Fruit fly (Drosophila melanogaster): ENCODE results near the gene muc.

The muc gene

DNA sequence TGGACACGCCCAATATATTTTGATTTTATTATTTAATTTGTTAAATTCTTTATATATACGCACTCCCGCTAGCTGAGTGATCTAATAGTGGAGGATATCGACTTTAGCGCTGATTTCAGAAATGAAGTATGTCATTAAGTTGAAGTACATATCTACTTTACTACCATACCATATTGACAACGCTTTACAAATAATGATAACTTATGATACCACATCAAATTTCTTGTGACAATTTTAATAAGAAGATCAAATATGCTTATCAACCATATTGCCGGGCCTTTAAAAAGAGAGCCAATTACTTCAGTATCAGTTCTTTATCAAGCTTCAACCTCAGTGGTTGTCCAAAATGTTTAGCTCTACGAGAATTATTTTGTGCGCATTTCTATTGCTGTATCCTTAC, 16.1 kb upstream of the muc start, which contains the start of gene CG15818:
Gene CG15818, plus strand, starts transcription at position 301 of the 400 bp plus-strand sequence.
- no peak for TF ChIP-seq shn (GFP tag; optimal IDR thresholded peaks at IDR 0.05)
- TF ChIP-seq Side (GFP tag; optimal IDR thresholded peaks at IDR 0.05), result no peak

DNA sequence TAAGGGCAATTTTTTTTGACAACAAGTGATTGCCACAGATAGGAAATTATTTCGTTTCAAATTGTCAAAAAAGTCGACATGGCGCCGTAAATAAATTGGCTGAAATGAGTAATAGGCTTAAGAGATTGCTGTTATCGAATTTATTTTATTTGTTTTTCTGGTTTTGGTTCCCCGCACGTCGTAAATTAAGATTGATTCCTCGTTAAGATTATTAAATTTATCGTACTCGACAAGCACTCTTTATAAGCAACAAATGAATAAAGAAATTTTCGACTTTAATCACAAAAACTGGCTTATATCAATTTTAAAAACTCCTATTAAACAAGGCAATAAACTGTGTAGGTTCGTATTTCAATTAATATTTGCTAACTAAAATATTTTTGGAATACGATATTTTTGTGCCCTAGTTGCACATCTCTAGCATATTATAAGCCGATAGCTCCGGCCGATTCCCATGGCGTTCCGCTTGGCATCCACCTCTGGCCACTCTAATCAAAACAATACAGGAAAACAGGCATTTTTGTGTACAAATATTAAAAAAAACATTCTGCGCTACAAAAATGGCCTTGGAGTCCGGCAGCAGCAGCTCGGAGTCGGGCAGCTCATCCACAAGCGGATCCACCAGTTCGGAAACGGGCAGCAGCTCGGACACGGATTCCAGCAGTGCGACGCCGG, 14.6 kb upstream of the muc start, which contains the start of gene chm:
Gene chm, plus strand, starts transcription at position 471 of the 675 bp plus-strand sequence.
- TF ChIP-seq HLH3B (GFP tag; IDR thresholded peaks at IDR 0.05) (0 out of 2 replicates have a peak, but pooled peaks have one; percentile 4), CG1832 (GFP tag; optimal IDR thresholded peaks at IDR 0.05) (no peak), HLH4C (GFP tag; IDR thresholded peaks at IDR 0.05; ENCODE audit: partially characterized antibody) (peak; percentile 71), pum (GFP tag; optimal IDR thresholded peaks at IDR 0.05) (peak; percentile 3), Xbp1 (GFP tag; optimal IDR thresholded peaks at IDR 0.05) (peak; percentile 49), CG10147 (GFP tag; optimal IDR thresholded peaks at IDR 0.05) (no peak), CG4328 (GFP tag; optimal IDR thresholded peaks at IDR 0.05) (no peak), zfh2 (GFP tag; optimal IDR thresholded peaks at IDR 0.05) (peak; percentile 59), CG2889 (GFP tag; IDR thresholded peaks at IDR 0.05) (0 out of 3 replicates have a peak, but pooled peaks have one; percentile 11), zen2 (GFP tag; IDR thresholded peaks at IDR 0.05; ENCODE audit: partially characterized antibody) (peak; percentile 85), trem (tag; optimal IDR thresholded peaks at IDR 0.05) (peak; percentile 52), trh (GFP tag; optimal IDR thresholded peaks at IDR 0.05) (no peak), CG11093 (GFP tag; IDR thresholded peaks at IDR 0.05) (no peak), HLH54F (GFP tag; optimal IDR thresholded peaks at IDR 0.05) (peak; percentile 54), inv (GFP tag; IDR thresholded peaks at IDR 0.05; ENCODE audit: partially characterized antibody) (peak; percentile 82), CG3838 (GFP tag; optimal IDR thresholded peaks at IDR 0.05) (no peak), Lhr (GFP tag; optimal IDR thresholded peaks at IDR 0.05) (peak; percentile 6), ftz-f1 (GFP tag; optimal IDR thresholded peaks at IDR 0.05) (peak; percentile 8), tin (GFP tag; optimal IDR thresholded peaks at IDR 0.05) (peak; percentile 38), odd (GFP tag; optimal IDR thresholded peaks at IDR 0.05) (no peak), Dad (GFP tag; optimal IDR thresholded peaks at IDR 0.05) (no peak), jumu (GFP tag; optimal IDR thresholded peaks at IDR 0.05) (peak; percentile 43), CG15514 (GFP tag; optimal IDR thresholded peaks at IDR 0.05) (peak; percentile 46), pzg (GFP tag; optimal IDR thresholded peaks at IDR 0.05) (peak; percentile 80), sug (tag; optimal IDR thresholded peaks at IDR 0.05) (peak; percentile 37), sna (GFP tag; IDR thresholded peaks at IDR 0.05; ENCODE audit: partially characterized antibody) (peak; percentile 90), CG14050 (GFP tag; IDR thresholded peaks at IDR 0.05) (no peak), mam (GFP tag; optimal IDR thresholded peaks at IDR 0.05) (peak; percentile 59), Nf-YA (GFP tag; IDR thresholded peaks at IDR 0.05) (no peak), CG30403 (GFP tag; optimal IDR thresholded peaks at IDR 0.05) (peak; percentile 57), zfh1 (GFP tag; IDR thresholded peaks at IDR 0.05) (peak; percentile 36; the same call in 1 of the 3 replicates), prd (optimal IDR thresholded peaks at IDR 0.05) (no peak), prd (GFP tag; IDR thresholded peaks at IDR 0.05) (peak; percentile 40; the same call in 2 of the 3 replicates), amos (GFP tag; IDR thresholded peaks at IDR 0.05; ENCODE audit: partially characterized antibody) (peak; percentile 92), chm (GFP tag; IDR thresholded peaks at IDR 0.05) (peak; percentile 76; the same call in 1 of the 2 replicates), Atf-2 (GFP tag; optimal IDR thresholded peaks at IDR 0.05) (peak; percentile 16), CG8388 (GFP tag; optimal IDR thresholded peaks at IDR 0.05) (no peak), CG11085 (GFP tag; IDR thresholded peaks at IDR 0.05) (peak; percentile 32; the same call in 1 of the 2 replicates), CG13424 (tag; optimal IDR thresholded peaks at IDR 0.05) (peak; percentile 25), CG17802 (tag; optimal IDR thresholded peaks at IDR 0.05) (no peak), tup (GFP tag; optimal IDR thresholded peaks at IDR 0.05) (no peak), Dbx (GFP tag; IDR thresholded peaks at IDR 0.05) (peak; percentile 45; the same call in 1 of the 3 replicates), CG17385 (GFP tag; optimal IDR thresholded peaks at IDR 0.05) (peak; percentile 7), ato (GFP tag; IDR thresholded peaks at IDR 0.05; ENCODE audit: partially characterized antibody) (peak; percentile 76), CTCF (GFP tag; optimal IDR thresholded peaks at IDR 0.05) (no peak), knrl (GFP tag; IDR thresholded peaks at IDR 0.05; ENCODE audit: partially characterized antibody) (peak; percentile 90)

All from whole organism, embryonic.